Worm (Caenorhabditis elegans): ENCODE measurements around the gene str-246.

Gene str-246

ce11 chrIII:11059775-11060174, 17.7 kb upstream of the str-246 start:
- no peak for TF ChIP-seq dao-5 (tag; optimal IDR thresholded peaks at IDR 0.05)
- TF ChIP-seq W03F9.2 (tag; optimal IDR thresholded peaks at IDR 0.05), result peak; percentile 36

DNA sequence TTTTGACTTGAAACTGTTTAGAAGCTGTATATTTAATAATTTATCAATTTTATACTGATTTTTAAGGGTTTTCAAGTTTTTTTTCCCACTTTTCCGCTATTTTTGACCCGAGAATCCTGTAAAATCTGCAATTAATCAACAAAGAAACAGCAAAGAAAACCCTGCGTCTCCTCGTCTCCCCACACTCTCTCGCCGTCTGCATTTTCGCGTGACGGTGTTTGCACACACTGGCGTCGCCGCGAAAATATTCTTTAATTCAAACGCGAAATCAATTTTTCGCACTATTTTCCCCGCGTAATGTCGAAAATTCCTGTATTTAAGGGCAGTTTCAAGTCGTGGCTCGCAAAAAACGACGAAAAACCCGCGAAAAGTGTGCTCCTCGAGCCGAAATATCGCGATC, 14.2 kb upstream of the str-246 start, which contains the start of gene rsa-2:
rsa-2 (plus strand) TSS at position 221 of the 400 bp plus-strand sequence.
- TF ChIP-seq him-1 (tag; optimal IDR thresholded peaks at IDR 0.05) (no peak), W03F9.2 (tag; optimal IDR thresholded peaks at IDR 0.05) (peak; percentile 4), dao-5 (tag; optimal IDR thresholded peaks at IDR 0.05) (no peak)

ce11 chrIII:11064576-11064975, 12.9 kb upstream of the str-246 start:
- no peak for TF ChIP-seq W03F9.2 (tag; optimal IDR thresholded peaks at IDR 0.05)
- TF ChIP-seq him-1 (tag; optimal IDR thresholded peaks at IDR 0.05), result no peak
- no peak for TF ChIP-seq dao-5 (tag; optimal IDR thresholded peaks at IDR 0.05)

DNA sequence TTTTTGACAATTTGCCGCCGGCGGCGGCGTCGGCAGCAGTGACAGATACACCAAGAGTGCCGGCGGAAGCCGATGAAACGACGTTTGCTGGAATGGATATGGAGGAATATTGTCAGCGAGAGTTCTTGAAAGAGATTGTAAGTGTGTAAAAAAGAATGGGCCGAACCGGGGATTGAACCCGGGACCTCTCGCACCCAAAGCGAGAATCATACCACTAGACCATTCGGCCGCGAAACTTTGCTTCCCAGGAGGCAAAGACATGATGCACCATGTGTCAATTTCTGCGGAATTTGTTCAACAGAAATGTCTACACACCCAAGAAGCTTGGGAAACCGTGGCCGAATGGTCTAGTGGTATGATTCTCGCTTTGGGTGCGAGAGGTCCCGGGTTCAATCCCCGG, 10.8 kb upstream of the str-246 start:
- TF ChIP-seq dao-5 (tag; optimal IDR thresholded peaks at IDR 0.05) (no peak), W03F9.2 (tag; optimal IDR thresholded peaks at IDR 0.05) (peak; percentile 74), him-1 (tag; optimal IDR thresholded peaks at IDR 0.05) (peak; percentile 81)

- no peak for TF ChIP-seq him-1 (tag; optimal IDR thresholded peaks at IDR 0.05)
- TF ChIP-seq W03F9.2 (tag; optimal IDR thresholded peaks at IDR 0.05), result no peak
- no peak for TF ChIP-seq dao-5 (tag; optimal IDR thresholded peaks at IDR 0.05)
Measured at ce11 chrIII:11068553-11068952, 9.0 kb upstream of the str-246 start, which contains the start of gene W09D6.1. W09D6.1 (plus strand) TSS chrIII:11068853.

DNA sequence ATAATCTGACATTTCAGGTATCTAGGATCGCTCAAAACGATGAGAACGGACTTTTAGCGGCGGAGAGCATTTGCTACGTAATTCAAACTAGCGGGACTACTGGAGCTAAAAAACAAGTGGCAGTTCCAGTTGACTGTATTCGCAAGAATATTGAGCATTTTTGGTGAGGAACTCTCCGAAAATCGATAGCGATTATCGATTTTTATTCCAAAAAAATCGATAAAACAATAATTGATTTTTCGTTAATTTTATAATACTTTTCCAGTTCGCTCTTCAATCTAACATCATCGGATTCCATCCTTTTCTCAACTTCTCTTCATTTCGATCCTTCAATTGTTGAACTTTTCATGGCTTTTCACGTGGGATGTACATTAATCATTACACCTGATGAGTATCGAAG, 8.2 kb upstream of the str-246 start:
- no peak for TF ChIP-seq dao-5 (tag; optimal IDR thresholded peaks at IDR 0.05)
- no peak for TF ChIP-seq him-1 (tag; optimal IDR thresholded peaks at IDR 0.05)
- no peak for TF ChIP-seq W03F9.2 (tag; optimal IDR thresholded peaks at IDR 0.05)

ce11 chrIII:11070210-11070609, 7.3 kb upstream of the str-246 start:
- no peak for TF ChIP-seq W03F9.2 (tag; optimal IDR thresholded peaks at IDR 0.05)
- TF ChIP-seq dao-5 (tag; optimal IDR thresholded peaks at IDR 0.05), result no peak
- no peak for TF ChIP-seq him-1 (tag; optimal IDR thresholded peaks at IDR 0.05)

ce11 chrIII:11074214-11074613, 3.3 kb upstream of the str-246 start, which contains the start of gene str-261:
str-261 (plus strand) TSS chrIII:11074514.
- no peak for TF ChIP-seq him-1 (tag; optimal IDR thresholded peaks at IDR 0.05)
- no peak for TF ChIP-seq dao-5 (tag; optimal IDR thresholded peaks at IDR 0.05)
- no peak for TF ChIP-seq W03F9.2 (tag; optimal IDR thresholded peaks at IDR 0.05)

ce11 chrIII:11076743-11077142, 761 bp upstream of the str-246 start:
- TF ChIP-seq dao-5 (tag; optimal IDR thresholded peaks at IDR 0.05) (no peak), W03F9.2 (tag; optimal IDR thresholded peaks at IDR 0.05) (no peak), him-1 (tag; optimal IDR thresholded peaks at IDR 0.05) (no peak)

DNA sequence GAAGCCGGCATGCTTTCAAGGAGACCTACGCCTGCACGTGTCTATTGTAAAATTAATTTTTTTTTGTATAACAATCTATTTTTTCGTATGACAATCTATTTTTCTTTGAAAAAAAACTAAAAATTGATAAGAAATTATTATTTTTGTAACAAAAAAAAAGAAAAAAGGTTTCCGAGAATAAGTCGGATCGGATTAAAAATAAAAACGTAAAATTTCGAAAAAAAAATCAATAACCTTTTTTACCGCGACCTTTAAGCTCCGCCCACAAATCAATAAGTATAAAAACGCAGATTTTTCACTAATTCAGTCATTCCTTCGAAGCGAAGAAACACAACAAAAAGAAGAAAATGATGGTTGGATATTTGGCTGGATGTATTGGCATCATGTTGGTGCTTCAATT, 1.9 kb downstream of the str-246 start, which contains the start of gene W09D6.4:
W09D6.4 (plus strand) TSS at position 301 of the 400 bp plus-strand sequence.
- TF ChIP-seq him-1 (tag; optimal IDR thresholded peaks at IDR 0.05) (no peak), dao-5 (tag; optimal IDR thresholded peaks at IDR 0.05) (no peak), W03F9.2 (tag; optimal IDR thresholded peaks at IDR 0.05) (no peak)

DNA sequence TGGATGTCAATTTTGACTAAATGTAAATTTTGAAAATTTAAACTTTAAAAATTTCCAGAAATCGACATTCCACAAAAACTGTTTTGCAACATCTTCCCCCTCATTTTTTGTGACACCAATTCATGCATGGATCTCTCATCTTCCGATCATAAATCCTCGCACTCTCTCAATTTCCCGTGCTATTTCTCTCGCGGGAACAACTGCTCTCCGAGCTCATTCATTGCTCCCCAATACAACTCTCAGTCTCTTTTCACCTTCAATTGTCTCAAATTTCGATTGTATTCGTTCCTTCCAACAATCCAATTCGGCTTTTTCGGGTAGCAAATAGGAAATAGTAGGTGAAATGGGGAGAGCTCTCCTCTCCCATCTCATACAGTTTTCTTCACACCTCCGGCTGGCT, 5.1 kb downstream of the str-246 start:
- TF ChIP-seq W03F9.2 (tag; optimal IDR thresholded peaks at IDR 0.05), result no peak
- TF ChIP-seq him-1 (tag; optimal IDR thresholded peaks at IDR 0.05), result no peak
- no peak for TF ChIP-seq dao-5 (tag; optimal IDR thresholded peaks at IDR 0.05)

- TF ChIP-seq dao-5 (tag; optimal IDR thresholded peaks at IDR 0.05) (no peak), him-1 (tag; optimal IDR thresholded peaks at IDR 0.05) (no peak), W03F9.2 (tag; optimal IDR thresholded peaks at IDR 0.05) (no peak)
Measured at ce11 chrIII:11083993-11084392, 6.5 kb downstream of the str-246 start.

ce11 chrIII:11087442-11087841, 9.9 kb downstream of the str-246 start:
- TF ChIP-seq dao-5 (tag; optimal IDR thresholded peaks at IDR 0.05) (no peak), W03F9.2 (tag; optimal IDR thresholded peaks at IDR 0.05) (peak; percentile 24)

- TF ChIP-seq dao-5 (tag; optimal IDR thresholded peaks at IDR 0.05), result no peak
Measured at ce11 chrIII:11088187-11088586, 10.7 kb downstream of the str-246 start, which contains the start of gene W09D6.5. W09D6.5 (plus strand) TSS chrIII:11088487.

DNA sequence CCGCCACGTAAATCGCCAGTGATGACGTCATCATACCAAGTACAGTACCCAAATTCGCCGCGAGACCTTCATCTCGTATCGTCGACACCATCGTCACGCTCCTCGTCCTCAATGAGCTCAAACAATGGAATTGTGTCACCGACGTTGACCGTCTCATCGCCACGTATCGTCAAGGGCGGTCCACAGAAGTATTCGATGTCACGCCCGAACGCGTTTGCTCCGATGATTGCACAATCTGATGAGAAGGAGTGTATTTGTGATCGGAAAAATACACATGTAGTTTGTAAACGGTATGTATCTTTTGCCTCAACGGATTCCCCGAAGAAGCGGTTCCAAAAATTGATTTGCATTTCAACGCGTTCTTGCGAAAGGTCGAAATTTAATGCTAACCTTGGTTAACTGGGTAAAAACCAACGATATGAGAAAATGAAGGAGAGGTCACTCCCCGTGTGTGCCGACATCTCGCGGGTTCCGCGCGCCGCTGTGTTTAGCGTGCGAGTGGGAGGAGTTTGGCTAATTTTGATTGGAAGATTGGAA, 12.7 kb downstream of the str-246 start:
- TF ChIP-seq him-1 (tag; optimal IDR thresholded peaks at IDR 0.05), result no peak
- TF ChIP-seq W03F9.2 (tag; optimal IDR thresholded peaks at IDR 0.05), result peak; percentile 35
- TF ChIP-seq dao-5 (tag; optimal IDR thresholded peaks at IDR 0.05), result no peak

Measured in whole organism, L4/young adult.